Fruit fly (Drosophila melanogaster) whole organism: ENCODE results near the gene CG14569.

Experiments used
- EcR ChIP-seq, 2 experiments: fragments of >200 bp; optimal IDR thresholded peaks; 2 replicates each; lab custom pipeline; 2017; ENCODE audit warnings: missing biosample characterization in 2 of 2, missing genetic modification characterization in 2 of 2, missing genetic modification reagents in 2 of 2
- pan ChIP-seq: fragments of >200 bp; optimal IDR thresholded peaks from 2 replicates; lab custom pipeline; 2017
- psq ChIP-seq: fragments of >200 bp; optimal IDR thresholded peaks from 2 replicates; lab custom pipeline; 2017

DNA sequence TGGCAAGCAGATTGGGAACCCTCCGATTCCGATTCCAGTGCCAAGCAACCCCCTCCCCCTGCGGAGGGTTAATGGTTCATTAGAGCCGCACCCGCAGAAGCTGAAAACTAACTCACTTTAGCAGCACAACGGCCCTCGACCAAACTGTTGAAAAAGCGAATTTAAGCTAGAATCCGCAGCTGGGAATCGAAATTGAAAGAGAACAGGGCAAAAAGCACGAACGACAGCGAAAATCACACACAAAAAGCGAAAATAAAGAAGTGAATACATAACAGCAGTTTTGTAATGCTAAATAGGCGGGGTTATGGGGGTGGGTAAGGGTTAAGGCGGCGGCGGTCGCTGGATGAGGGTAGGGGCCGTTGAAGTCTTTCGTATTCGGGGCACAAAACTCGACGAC, 3.6 kb downstream of the CG14569 start:
- TF ChIP-seq pan (lab: Kevin White, UChicago) (no peak), psq (lab: Kevin White, UChicago) (no peak), EcR (GFP tag; optimal IDR thresholded peaks at IDR 0.05; lab: Kevin White, UChicago) (no peak)
